Worm (Caenorhabditis elegans) whole organism, L4 larva: ENCODE data around the gene exos-2.

ENCODE experiments used
- F26F4.8 ChIP-seq: fragments of 200-800 bp; sonication (Bioruptor generic); conservative IDR thresholded peaks from 2 replicates; pipeline ENCODE4 v1.3.6; 2022; ENCODE audit warnings: missing genetic modification characterization, missing compliant biosample characterization
- F37D6.2 ChIP-seq: sonication (generic microtip); optimal IDR thresholded peaks from 2 replicates; lab custom pipeline; 2016; ENCODE audit warnings: mild to moderate bottlenecking, missing genetic modification characterization, missing compliant biosample characterization
- F44E2.7 ChIP-seq: fragments of 200-800 bp; sonication (Bioruptor generic); IDR thresholded peaks from 2 replicates; pipeline ENCODE4 v2.1.2; 2022; ENCODE audit warnings: missing genetic modification characterization, missing compliant biosample characterization
- T26A8.4 ChIP-seq: fragments of 200-800 bp; sonication (Bioruptor generic); IDR thresholded peaks from 2 replicates; pipeline ENCODE4 v1.3.6; 2022; ENCODE audit warnings: missing genetic modification characterization, missing compliant biosample characterization
- ZK337.2 ChIP-seq: fragments of 200-800 bp; sonication (Bioruptor generic); IDR thresholded peaks from 2 replicates; pipeline ENCODE4 v1.3.6; 2022; ENCODE audit warnings: missing genetic modification reagents, missing genetic modification characterization, missing compliant biosample characterization
- aha-1 ChIP-seq: fragments of 150-350 bp; peaks from one replicate; lab custom pipeline; 2014; ENCODE audit warnings: missing biosample characterization, missing genetic modification characterization
- arid-1 ChIP-seq: fragments of 200-800 bp; sonication (Bioruptor generic); conservative IDR thresholded peaks from 2 replicates; pipeline ENCODE4 v1.3.6; 2022; ENCODE audit warnings: missing genetic modification reagents, missing genetic modification characterization, missing compliant biosample characterization
- ceh-32 ChIP-seq: sonication (generic microtip); optimal IDR thresholded peaks from 2 replicates; lab custom pipeline; 2016; ENCODE audit warnings: mild to moderate bottlenecking, missing genetic modification characterization, missing compliant biosample characterization; ENCODE audit not compliant: poor library complexity
- ceh-44 ChIP-seq: fragments of 200-800 bp; sonication (Bioruptor generic); IDR thresholded peaks from 2 replicates; pipeline ENCODE4 v1.3.6; 2022; ENCODE audit warnings: missing genetic modification reagents, missing genetic modification characterization, missing compliant biosample characterization
- cey-2 ChIP-seq: sonication (generic microtip); optimal IDR thresholded peaks from 3 replicates; lab custom pipeline; 2017; ENCODE audit warnings: missing genetic modification characterization, mild to moderate bottlenecking, missing compliant biosample characterization, antibody characterized with exemption, borderline replicate concordance; ENCODE audit not compliant: insufficient read depth
- dmd-6 ChIP-seq: fragments of 200-800 bp; sonication (Bioruptor generic); IDR thresholded peaks from 2 replicates; pipeline ENCODE4 v1.3.6; 2022; ENCODE audit warnings: missing genetic modification reagents, missing genetic modification characterization, missing compliant biosample characterization
- dmd-8 ChIP-seq: fragments of 200-800 bp; sonication (Bioruptor generic); IDR thresholded peaks from 2 replicates; pipeline ENCODE4 v1.3.6; 2022; ENCODE audit warnings: missing genetic modification characterization, missing compliant biosample characterization
- dmd-9 ChIP-seq: fragments of 200-800 bp; sonication (Bioruptor generic); IDR thresholded peaks from 2 replicates; pipeline ENCODE4 v1.3.6; 2022; ENCODE audit warnings: missing genetic modification reagents, missing genetic modification characterization, missing compliant biosample characterization
- dpl-1 ChIP-seq: fragments of 150-350 bp; optimal IDR thresholded peaks from 2 replicates; lab custom pipeline; 2014; ENCODE audit warnings: missing biosample characterization, missing genetic modification reagents, missing genetic modification characterization
- egl-43 ChIP-seq: fragments of 200-800 bp; sonication (Bioruptor generic); IDR thresholded peaks from 2 replicates; pipeline ENCODE4 v1.3.6; 2022; ENCODE audit warnings: missing genetic modification reagents, missing genetic modification characterization, missing compliant biosample characterization
- fos-1 ChIP-seq: fragments of 150-350 bp; optimal IDR thresholded peaks from 2 replicates; lab custom pipeline; 2014; ENCODE audit warnings: missing biosample characterization, missing genetic modification characterization
- gei-8 ChIP-seq: fragments of 200-800 bp; sonication (Bioruptor generic); optimal IDR thresholded peaks from 2 replicates; lab custom pipeline; 2018; ENCODE audit warnings: mild to moderate bottlenecking, missing genetic modification characterization, missing compliant biosample characterization
- hlh-30 ChIP-seq: sonication (generic microtip); optimal IDR thresholded peaks from 2 replicates; lab custom pipeline; 2017; ENCODE audit warnings: antibody characterized with exemption, mild to moderate bottlenecking, missing genetic modification characterization, missing compliant biosample characterization; ENCODE audit not compliant: insufficient read depth
- hmg-1.1 ChIP-seq: fragments of 200-800 bp; sonication (Bioruptor generic); IDR thresholded peaks from 2 replicates; pipeline ENCODE4 v1.3.6; 2022; ENCODE audit warnings: missing genetic modification reagents, missing genetic modification characterization, missing compliant biosample characterization
- jun-1 ChIP-seq: fragments of 150-350 bp; optimal IDR thresholded peaks from 2 replicates; lab custom pipeline; 2014; ENCODE audit warnings: missing biosample characterization, missing genetic modification reagents, missing genetic modification characterization
- lim-7 ChIP-seq: fragments of 200-800 bp; sonication (Bioruptor generic); IDR thresholded peaks from 2 replicates; pipeline ENCODE4 v1.3.6; 2022; ENCODE audit warnings: missing genetic modification characterization, missing compliant biosample characterization
- lin-13 ChIP-seq: fragments of 150-350 bp; optimal IDR thresholded peaks from 2 replicates; lab custom pipeline; 2014; ENCODE audit warnings: missing biosample characterization, missing genetic modification reagents, missing genetic modification characterization
- lin-29 ChIP-seq: fragments of 200-800 bp; sonication (Bioruptor generic); IDR thresholded peaks from 2 replicates; pipeline ENCODE4 v1.3.6; 2022; ENCODE audit warnings: missing genetic modification reagents, missing genetic modification characterization, missing compliant biosample characterization
- madf-9 ChIP-seq: fragments of 200-800 bp; sonication (Bioruptor generic); conservative IDR thresholded peaks from 2 replicates; pipeline ENCODE4 v1.3.6; 2022; ENCODE audit warnings: missing genetic modification reagents, missing genetic modification characterization, missing compliant biosample characterization
- nhr-10 ChIP-seq: fragments of 150-350 bp; optimal IDR thresholded peaks from 2 replicates; lab custom pipeline; 2014; ENCODE audit warnings: missing biosample characterization, missing genetic modification characterization
- nhr-42 ChIP-seq: fragments of 200-800 bp; sonication (Bioruptor generic); IDR thresholded peaks from 2 replicates; pipeline ENCODE4 v1.3.6; 2022; ENCODE audit warnings: missing genetic modification characterization, missing compliant biosample characterization
- nhr-48 ChIP-seq: sonication (generic microtip); optimal IDR thresholded peaks from 2 replicates; lab custom pipeline; 2016; ENCODE audit warnings: mild to moderate bottlenecking, missing genetic modification characterization, missing compliant biosample characterization
- pha-4 ChIP-seq, 2 experiments: fragments of 150-350 bp in 1 of 2; fragments of 200-800 bp in 1 of 2; sonication (Bioruptor generic) in 1 of 2; IDR thresholded peaks in 1 of 2; optimal IDR thresholded peaks in 1 of 2; 2 replicates each; pipeline versions ENCODE4 v1.3.6 to Lab custom; 2014 to 2022; ENCODE audit warnings: missing genetic modification characterization in 2 of 2, missing genetic modification reagents in 2 of 2, missing biosample characterization in 1 of 2, missing compliant biosample characterization in 1 of 2
- pqm-1 ChIP-seq: sonication (generic microtip); optimal IDR thresholded peaks from 2 replicates; lab custom pipeline; 2017; ENCODE audit warnings: missing biosample characterization, missing genetic modification characterization
- saeg-2 ChIP-seq: fragments of 200-800 bp; sonication (Bioruptor generic); IDR thresholded peaks from 2 replicates; pipeline ENCODE4 v1.3.6; 2022; ENCODE audit warnings: missing genetic modification reagents, missing genetic modification characterization, missing compliant biosample characterization
- sdz-12 ChIP-seq: fragments of 200-800 bp; sonication (Bioruptor generic); optimal IDR thresholded peaks from 2 replicates; lab custom pipeline; 2018; ENCODE audit warnings: mild to moderate bottlenecking, missing genetic modification characterization, missing compliant biosample characterization
- set-16 ChIP-seq: fragments of 200-800 bp; sonication (Bioruptor generic); IDR thresholded peaks from 2 replicates; pipeline ENCODE4 v1.3.6; 2022; ENCODE audit warnings: missing genetic modification reagents, missing genetic modification characterization, missing compliant biosample characterization
- spr-1 ChIP-seq: sonication (generic microtip); optimal IDR thresholded peaks from 2 replicates; lab custom pipeline; 2016; ENCODE audit warnings: mild to moderate bottlenecking, missing genetic modification characterization, missing compliant biosample characterization
- tra-1 ChIP-seq: fragments of 200-800 bp; sonication (Bioruptor generic); IDR thresholded peaks from 2 replicates; pipeline ENCODE4 v1.3.6; 2022; ENCODE audit warnings: missing genetic modification reagents, missing genetic modification characterization, missing compliant biosample characterization
- unc-39 ChIP-seq: sonication (generic microtip); optimal IDR thresholded peaks from 2 replicates; lab custom pipeline; 2017; ENCODE audit warnings: missing biosample characterization, missing genetic modification characterization
- zag-1 ChIP-seq: fragments of 150-350 bp; optimal IDR thresholded peaks from 2 replicates; lab custom pipeline; 2014; ENCODE audit warnings: missing biosample characterization, missing genetic modification characterization
- zip-11 ChIP-seq: fragments of 200-800 bp; sonication (Bioruptor generic); IDR thresholded peaks from 2 replicates; pipeline ENCODE4 v1.3.6; 2022; ENCODE audit warnings: missing genetic modification characterization, missing compliant biosample characterization
- zip-2 ChIP-seq: fragments of 150-350 bp; optimal IDR thresholded peaks from 2 replicates; lab custom pipeline; 2014; ENCODE audit warnings: missing biosample characterization, missing genetic modification characterization
- ztf-7 ChIP-seq: fragments of 150-350 bp; optimal IDR thresholded peaks from 2 replicates; lab custom pipeline; 2014; ENCODE audit warnings: missing biosample characterization, missing genetic modification characterization

The exos-2 gene

DNA sequence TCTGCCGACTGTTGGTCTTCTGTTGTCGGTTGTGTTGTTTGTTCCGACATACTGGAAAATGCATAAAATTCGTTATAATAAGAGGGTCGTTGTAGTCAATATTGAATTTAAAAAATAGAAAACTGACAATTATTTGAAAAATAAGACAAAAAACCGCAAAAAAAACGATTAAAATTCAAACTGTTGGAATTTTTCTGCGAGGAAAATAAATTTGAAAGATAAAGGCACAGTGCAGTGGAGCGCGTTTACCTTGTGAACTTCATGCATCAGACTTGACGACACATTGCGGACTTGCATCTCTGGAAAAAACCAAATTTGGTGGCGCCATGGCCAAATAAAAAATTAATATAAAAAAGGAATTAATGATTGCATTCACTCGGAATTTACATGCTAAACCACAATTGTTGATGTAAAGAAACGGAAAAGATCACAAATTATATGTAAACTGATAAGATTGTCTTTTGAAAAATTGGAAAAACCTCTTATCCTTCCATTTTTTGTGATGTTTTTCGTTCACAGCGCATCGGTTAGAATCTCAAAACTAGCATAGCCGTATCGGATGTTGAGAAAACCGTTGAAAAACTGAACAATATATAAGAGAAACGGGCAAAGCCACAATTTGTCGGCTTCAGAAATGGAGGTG lies 38.7 kb upstream of the exos-2 start, which contains the start of the genes hrpf-2 and bli-6 (continued):
- TF ChIP-seq pqm-1 (tag; lab: Kevin White, UChicago) (no peak), zip-11 (GFP tag; lab: Robert Waterston, UW) (no peak), pha-4 (GFP tag; IDR thresholded peaks at IDR 0.05; lab: Robert Waterston, UW) (no peak), pha-4 (tag; optimal IDR thresholded peaks at IDR 0.05; lab: Kevin White, UChicago) (peak; percentile 44), spr-1 (tag; lab: Kevin White, UChicago) (no peak), dmd-8 (GFP tag; lab: Robert Waterston, UW) (no peak), saeg-2 (GFP tag; lab: Robert Waterston, UW) (no peak), ztf-7 (tag; lab: Kevin White, UChicago) (no peak), dpl-1 (GFP tag; lab: Kevin White, UChicago) (peak; percentile 82), ceh-32 (tag; lab: Kevin White, UChicago) (no peak), gei-8 (GFP tag; lab: Kevin White, UChicago) (no peak), jun-1 (tag; lab: Kevin White, UChicago) (no peak), hlh-30 (tag; lab: Kevin White, UChicago) (peak; percentile 28), zag-1 (tag; lab: Kevin White, UChicago) (no peak), nhr-10 (tag; lab: Kevin White, UChicago) (no peak), F44E2.7 (GFP tag; lab: Robert Waterston, UW) (no peak), set-16 (GFP tag; lab: Robert Waterston, UW) (no peak), fos-1 (tag; lab: Kevin White, UChicago) (no peak), dmd-9 (no peak), lim-7 (GFP tag; lab: Robert Waterston, UW) (no peak), egl-43 (GFP tag; lab: Robert Waterston, UW) (no peak), arid-1 (GFP tag; lab: Robert Waterston, UW) (0 out of 2 replicates have a peak, but pooled peaks have one; percentile 13), F26F4.8 (GFP tag; lab: Robert Waterston, UW) (no peak), tra-1 (no peak), madf-9 (GFP tag; lab: Robert Waterston, UW) (no peak), ZK337.2 (GFP tag; lab: Robert Waterston, UW) (no peak), unc-39 (no peak), hmg-1.1 (GFP tag; lab: Robert Waterston, UW) (peak; percentile 40; the same call in 1 of the 2 replicates), T26A8.4 (GFP tag; lab: Robert Waterston, UW) (no peak), nhr-48 (tag; lab: Kevin White, UChicago) (peak; percentile 31), F37D6.2 (tag; lab: Kevin White, UChicago) (no peak), ceh-44 (GFP tag; lab: Robert Waterston, UW) (no peak), nhr-42 (no peak), dmd-6 (GFP tag; lab: Robert Waterston, UW) (no peak; the same call in 1 of the 2 replicates)

DNA sequence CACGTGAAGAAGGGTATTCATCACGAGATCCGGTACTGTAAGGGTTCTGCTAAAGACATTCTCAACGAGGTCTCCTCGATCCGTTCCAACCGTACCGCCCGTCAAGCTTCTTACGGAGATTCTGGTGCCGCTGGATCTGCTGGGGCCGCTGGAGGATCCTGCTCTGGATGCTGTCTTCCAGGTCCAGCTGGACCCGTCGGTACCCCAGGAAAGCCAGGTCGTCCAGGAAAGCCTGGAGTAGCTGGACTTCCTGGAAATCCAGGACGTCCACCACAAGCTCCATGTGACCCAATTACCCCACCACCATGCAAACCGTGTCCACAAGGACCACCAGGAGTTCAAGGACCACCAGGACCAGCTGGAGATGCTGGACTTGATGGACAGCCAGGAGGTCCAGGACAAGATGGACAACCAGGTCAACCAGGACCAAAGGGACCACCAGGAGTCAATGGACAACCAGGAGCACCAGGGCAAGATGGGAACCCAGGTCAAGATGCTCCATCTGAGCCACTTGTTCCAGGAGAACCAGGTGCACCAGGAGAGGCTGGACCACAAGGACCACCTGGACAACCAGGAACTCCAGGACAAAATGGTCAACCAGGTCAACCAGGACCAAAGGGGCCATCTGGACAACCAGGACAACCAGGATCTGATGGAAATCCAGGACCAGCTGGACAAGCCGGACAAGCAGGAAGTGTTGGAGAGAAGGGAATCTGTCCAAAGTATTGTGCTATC lies 37.8 kb upstream of the exos-2 start:
- TF ChIP-seq lin-29 (GFP tag; lab: Robert Waterston, UW) (peak; percentile 25; the same call in 1 of the 2 replicates), hmg-1.1 (GFP tag; lab: Robert Waterston, UW) (0 out of 2 replicates have a peak, but pooled peaks have one; percentile 31), lin-13 (GFP tag; lab: Kevin White, UChicago) (no peak), cey-2 (tag; lab: Kevin White, UChicago) (no peak), dmd-8 (GFP tag; lab: Robert Waterston, UW) (0 out of 2 replicates have a peak, but pooled peaks have one; percentile 22), spr-1 (tag; lab: Kevin White, UChicago) (peak; percentile 9), set-16 (GFP tag; lab: Robert Waterston, UW) (peak; percentile 94), aha-1 (peak; percentile 94), sdz-12 (peak; percentile 78), zip-2 (tag; lab: Kevin White, UChicago) (no peak)
